Fruit fly (Drosophila melanogaster): ENCODE data around the gene CG13126.

- TF ChIP-seq cic (GFP tag; optimal IDR thresholded peaks at IDR 0.05) (no peak), toe (GFP tag; optimal IDR thresholded peaks at IDR 0.05) (no peak)
Measured at dm6 chr2L:9988201-9988990, 34.4 kb upstream of the CG13126 start.
